Fruit fly (Drosophila melanogaster): ENCODE data around the gene Or67a.

The Or67a gene

DNA sequence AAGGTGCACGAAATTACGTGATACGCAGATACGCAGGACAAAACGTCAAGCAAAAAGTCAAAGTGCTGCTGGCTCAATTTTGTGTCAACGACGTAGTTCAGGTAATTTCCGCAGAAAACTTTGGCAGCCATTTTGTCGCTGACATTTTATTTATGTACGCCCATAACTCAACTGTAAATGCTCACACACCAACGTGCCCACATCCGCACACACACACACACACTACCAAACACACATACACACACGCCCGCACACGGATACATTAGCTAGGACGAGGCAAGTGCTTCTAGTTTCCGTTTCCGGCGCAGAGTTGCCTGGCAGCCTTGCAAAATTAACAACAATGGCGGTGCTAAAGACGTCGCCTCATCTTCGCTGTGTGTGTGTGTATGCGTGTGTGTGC, 3.4 kb upstream of the Or67a start, which contains the start of gene CG33700:
TSS of gene CG33700 (minus strand) at position 101 of the 400 bp plus-strand sequence.
- TF ChIP-seq insv (optimal IDR thresholded peaks at IDR 0.05) (no peak), Sin3A (optimal IDR thresholded peaks at IDR 0.05) (no peak), ttk (optimal IDR thresholded peaks at IDR 0.05) (no peak), psq (optimal IDR thresholded peaks at IDR 0.05) (no peak), Myc (optimal IDR thresholded peaks at IDR 0.05) (no peak), h (optimal IDR thresholded peaks at IDR 0.05) (no peak)

DNA sequence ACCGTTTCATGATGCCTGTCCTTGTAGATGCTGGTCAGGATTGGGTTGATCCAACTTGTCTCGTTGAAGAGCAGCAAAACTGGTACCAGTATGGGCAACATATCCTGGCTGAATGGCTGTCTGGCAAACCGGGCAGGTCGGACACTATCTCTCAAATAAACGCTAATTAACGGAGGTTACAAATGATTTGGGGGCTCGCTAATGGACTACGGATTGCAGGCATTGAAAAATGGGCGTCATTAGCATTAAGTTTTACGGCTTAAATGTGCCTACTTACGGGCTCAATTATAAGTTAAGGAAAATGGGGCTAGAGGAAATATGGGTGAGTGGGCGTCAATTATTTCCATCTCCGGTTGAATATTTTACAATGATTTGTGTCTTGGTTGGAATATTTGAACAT, 15.0 kb downstream of the Or67a start, which contains the start of gene Ir67a:
TSS of gene Ir67a (minus strand) at position 101 of the 400 bp plus-strand sequence.
- no peak for TF ChIP-seq Sin3A (optimal IDR thresholded peaks at IDR 0.05)
- no peak for TF ChIP-seq psq (optimal IDR thresholded peaks at IDR 0.05)
- no peak for TF ChIP-seq Myc (optimal IDR thresholded peaks at IDR 0.05)
- TF ChIP-seq ttk (optimal IDR thresholded peaks at IDR 0.05) = no peak
- TF ChIP-seq insv (optimal IDR thresholded peaks at IDR 0.05) = no peak
- TF ChIP-seq h (optimal IDR thresholded peaks at IDR 0.05) = no peak

DNA sequence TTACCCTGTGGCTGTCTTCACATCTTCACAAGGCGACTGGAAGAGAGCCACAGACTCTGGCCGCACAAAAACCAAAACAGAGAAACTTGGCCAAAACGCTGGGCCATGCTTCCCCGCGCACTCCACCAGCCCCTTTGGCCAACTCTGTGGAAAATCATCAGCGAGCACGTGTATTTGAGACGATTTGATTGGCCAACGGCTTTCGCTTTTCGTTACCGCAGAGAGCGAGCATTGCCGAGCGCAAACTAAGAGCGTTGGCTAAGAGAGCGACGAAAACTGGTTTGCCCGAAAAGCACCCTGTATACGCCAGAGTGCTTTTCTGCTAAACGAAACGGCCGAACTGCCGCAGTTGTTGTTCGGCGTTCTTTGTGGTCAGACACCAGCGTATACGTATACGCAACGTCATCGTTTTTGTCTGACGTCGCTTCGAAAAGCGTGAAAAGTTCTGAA, 18.0 kb downstream of the Or67a start, which contains the start of gene CG42673:
TSS of gene CG42673 (plus strand) at position 346 of the 450 bp plus-strand sequence.
- TF ChIP-seq Sin3A (optimal IDR thresholded peaks at IDR 0.05) (no peak), insv (optimal IDR thresholded peaks at IDR 0.05) (no peak), ttk (optimal IDR thresholded peaks at IDR 0.05) (no peak), h (optimal IDR thresholded peaks at IDR 0.05) (no peak), psq (optimal IDR thresholded peaks at IDR 0.05) (no peak), Myc (optimal IDR thresholded peaks at IDR 0.05) (no peak)

DNA sequence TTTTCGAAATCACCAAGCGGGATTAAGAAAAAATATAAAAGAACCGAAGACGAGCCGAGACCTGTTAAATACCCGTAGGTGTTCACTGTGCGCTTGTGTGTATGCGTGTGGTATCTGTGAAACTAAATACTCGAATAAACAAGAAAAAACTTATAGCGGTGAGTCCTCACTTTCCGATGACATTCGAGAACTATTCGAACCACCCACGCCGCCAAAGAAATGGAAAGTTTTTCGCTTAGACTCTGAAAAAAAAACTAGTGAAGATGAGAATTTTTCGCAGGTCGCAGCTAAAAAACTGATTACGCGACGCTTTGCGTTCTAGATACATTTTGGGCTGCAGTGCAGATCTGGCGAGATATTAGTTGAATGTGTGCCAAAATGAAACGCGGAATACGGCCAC, 19.0 kb downstream of the Or67a start:
- no peak for TF ChIP-seq psq (optimal IDR thresholded peaks at IDR 0.05)
- TF ChIP-seq Myc (optimal IDR thresholded peaks at IDR 0.05) = no peak
- no peak for TF ChIP-seq Sin3A (optimal IDR thresholded peaks at IDR 0.05)
- TF ChIP-seq ttk (optimal IDR thresholded peaks at IDR 0.05) = no peak
- no peak for TF ChIP-seq insv (optimal IDR thresholded peaks at IDR 0.05)
- no peak for TF ChIP-seq h (optimal IDR thresholded peaks at IDR 0.05)

DNA sequence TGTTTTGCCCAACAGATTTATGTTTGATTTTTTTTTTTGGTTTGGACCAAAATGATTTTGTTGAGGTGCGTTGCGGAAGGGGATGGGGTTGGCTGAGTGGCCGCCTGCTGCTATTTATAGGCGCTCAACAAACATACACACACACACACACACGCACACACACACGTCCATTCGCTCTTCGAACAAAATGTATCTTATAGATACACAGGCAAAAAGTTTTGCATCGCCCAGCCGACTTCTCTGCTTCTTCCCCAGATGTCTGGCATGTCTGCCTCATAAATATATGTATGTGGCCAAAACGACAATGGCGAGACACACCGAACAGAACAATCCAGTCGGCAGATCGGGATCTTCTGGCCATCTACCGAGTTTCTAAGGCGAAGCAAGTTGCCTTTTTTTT, 19.9 kb downstream of the Or67a start:
- TF ChIP-seq ttk (optimal IDR thresholded peaks at IDR 0.05) = no peak

DNA sequence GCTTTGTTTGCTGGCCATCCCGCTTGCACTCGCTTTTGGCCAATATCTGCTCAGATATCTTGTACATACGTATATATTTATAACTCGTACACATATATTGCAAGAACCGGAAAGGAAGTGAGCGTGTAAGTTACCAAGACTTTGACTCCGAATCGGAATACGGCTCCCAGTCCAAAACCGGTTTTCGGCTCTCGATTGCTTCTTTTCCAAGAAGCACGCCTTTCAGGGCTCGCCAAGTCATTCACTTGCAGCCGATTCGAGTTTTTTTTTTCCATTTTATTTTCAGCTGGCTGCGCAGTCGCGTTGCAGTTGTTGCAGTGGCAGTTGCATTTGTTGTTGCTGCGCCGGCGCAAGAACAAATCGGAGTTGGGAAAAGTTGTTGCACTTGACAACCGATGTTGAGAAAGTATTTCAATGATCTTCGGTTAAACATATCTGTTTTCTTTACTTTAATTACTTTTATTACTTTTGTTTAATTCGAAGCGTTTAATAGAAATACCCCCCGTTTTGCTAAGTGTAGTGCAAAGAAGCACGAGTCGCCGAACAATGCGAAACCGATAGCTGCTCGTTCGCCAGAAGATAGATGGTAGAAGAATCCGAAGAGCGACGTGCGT, 20.9 kb downstream of the Or67a start:
- no peak for TF ChIP-seq ttk (optimal IDR thresholded peaks at IDR 0.05)
- TF ChIP-seq psq (optimal IDR thresholded peaks at IDR 0.05) = no peak
- TF ChIP-seq insv (optimal IDR thresholded peaks at IDR 0.05) = no peak
- TF ChIP-seq Myc (optimal IDR thresholded peaks at IDR 0.05) = no peak
- no peak for TF ChIP-seq Sin3A (optimal IDR thresholded peaks at IDR 0.05)
- TF ChIP-seq h (optimal IDR thresholded peaks at IDR 0.05) = no peak

DNA sequence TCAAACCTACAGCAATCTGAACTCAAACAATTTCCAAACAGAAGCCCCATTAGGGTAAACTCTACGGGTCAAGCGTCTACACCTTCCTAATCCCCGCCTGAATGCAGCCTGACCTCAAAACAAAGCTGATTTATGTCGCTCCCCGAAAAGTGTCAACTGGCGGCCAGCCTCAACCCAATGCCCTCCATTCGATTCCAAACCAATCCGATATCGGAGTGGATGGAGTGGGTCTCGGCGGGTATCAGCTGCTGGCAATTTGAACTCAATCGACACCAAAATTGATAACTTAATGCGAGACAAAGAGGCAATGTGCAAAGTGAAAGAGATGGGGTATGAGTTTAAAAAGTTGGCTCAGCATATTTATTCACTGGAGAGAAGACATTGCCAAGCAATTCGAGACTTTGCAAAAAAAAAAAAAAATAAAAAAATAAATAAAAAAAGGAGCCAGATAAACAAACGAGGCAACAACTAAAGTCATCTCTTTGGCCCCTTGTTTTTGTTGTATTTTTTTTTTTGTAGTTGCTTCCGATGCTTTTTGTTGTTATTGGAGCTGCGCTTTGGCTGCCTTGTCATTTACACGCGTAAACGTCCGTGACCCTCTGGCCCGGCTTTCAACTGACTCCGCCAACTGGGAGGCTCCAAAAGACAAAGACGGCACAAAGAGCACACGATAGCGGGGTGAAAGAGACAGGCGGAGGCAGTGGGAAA, 22.2 kb downstream of the Or67a start:
- TF ChIP-seq psq (optimal IDR thresholded peaks at IDR 0.05) (no peak), h (optimal IDR thresholded peaks at IDR 0.05) (no peak), Sin3A (optimal IDR thresholded peaks at IDR 0.05) (no peak), ttk (optimal IDR thresholded peaks at IDR 0.05) (no peak), Myc (optimal IDR thresholded peaks at IDR 0.05) (no peak), insv (optimal IDR thresholded peaks at IDR 0.05) (no peak)

DNA sequence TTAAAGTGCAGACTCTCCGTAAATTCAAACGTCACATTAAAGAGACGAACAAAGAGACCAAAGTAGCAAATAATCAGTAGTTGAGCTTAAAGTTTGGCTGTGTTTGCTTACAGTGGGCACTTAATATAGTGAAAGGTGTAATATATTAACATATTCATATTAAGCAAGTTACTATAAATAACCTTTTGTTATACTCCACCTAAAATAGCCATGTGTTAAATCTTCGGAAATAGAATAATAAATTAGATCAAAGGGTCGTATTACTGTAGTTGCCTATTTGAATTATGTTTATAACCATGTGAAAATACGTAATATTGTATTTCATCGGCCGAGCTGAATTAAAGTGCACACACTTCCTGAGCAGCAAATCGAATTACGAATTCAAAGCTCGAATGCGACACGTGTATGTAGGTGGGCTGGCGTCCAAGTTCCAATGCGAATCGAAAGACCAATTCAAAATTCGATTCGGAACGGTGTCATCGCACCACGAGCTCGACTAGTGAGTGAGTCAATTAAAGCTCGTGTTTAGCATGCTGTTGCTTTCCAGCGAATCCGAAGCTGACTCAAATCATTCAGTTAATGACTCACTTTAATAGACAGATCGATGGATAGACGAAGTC, 23.4 kb downstream of the Or67a start:
- TF ChIP-seq h (optimal IDR thresholded peaks at IDR 0.05) (no peak), Sin3A (optimal IDR thresholded peaks at IDR 0.05) (no peak), Myc (optimal IDR thresholded peaks at IDR 0.05) (no peak), ttk (optimal IDR thresholded peaks at IDR 0.05) (no peak), insv (optimal IDR thresholded peaks at IDR 0.05) (no peak), psq (optimal IDR thresholded peaks at IDR 0.05) (no peak)

DNA sequence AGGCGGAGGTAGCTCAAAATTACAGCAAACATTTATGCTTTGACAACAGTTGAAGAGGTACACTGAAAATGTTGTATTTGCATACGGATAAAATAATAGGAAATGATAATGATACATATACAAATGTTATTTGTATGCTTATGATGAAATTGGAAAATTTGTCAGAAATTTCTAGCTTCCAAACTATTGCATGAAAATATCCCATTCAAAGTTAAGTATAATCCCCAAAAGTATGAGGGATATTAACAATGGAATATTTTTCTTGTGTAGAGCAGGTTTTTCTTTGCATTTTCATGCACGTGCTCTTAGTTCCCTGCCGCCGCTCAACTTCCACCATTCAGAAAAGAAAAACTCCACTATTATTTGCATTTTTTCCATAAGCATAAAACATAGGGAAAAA, 26.1 kb downstream of the Or67a start:
- TF ChIP-seq insv (optimal IDR thresholded peaks at IDR 0.05) (no peak), psq (optimal IDR thresholded peaks at IDR 0.05) (no peak), Sin3A (optimal IDR thresholded peaks at IDR 0.05) (no peak), Myc (optimal IDR thresholded peaks at IDR 0.05) (no peak), ttk (optimal IDR thresholded peaks at IDR 0.05) (no peak), h (optimal IDR thresholded peaks at IDR 0.05) (no peak)

DNA sequence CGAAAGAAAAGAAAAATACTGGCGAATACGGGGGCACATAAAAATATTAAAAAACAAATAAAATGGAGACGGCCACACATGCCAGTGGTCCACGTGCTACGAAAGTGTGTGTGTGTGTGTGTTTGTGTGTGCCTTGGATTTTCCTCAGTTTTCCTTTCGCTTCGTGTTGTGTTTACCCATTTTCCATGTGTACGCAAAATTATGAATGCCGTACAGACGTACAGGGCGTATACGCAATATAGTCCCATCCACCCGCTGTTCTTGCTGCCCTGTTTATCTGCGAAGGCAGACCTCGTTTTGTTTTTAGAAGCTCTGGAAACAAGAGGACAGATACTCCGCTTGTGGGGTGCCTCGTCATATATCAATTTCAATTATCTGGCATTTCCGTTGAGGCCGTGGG, 27.8 kb downstream of the Or67a start:
- TF ChIP-seq h (optimal IDR thresholded peaks at IDR 0.05) = no peak
- TF ChIP-seq Myc (optimal IDR thresholded peaks at IDR 0.05) = no peak
- TF ChIP-seq psq (optimal IDR thresholded peaks at IDR 0.05) = no peak
- TF ChIP-seq Sin3A (optimal IDR thresholded peaks at IDR 0.05) = no peak
- TF ChIP-seq insv (optimal IDR thresholded peaks at IDR 0.05) = no peak
- no peak for TF ChIP-seq ttk (optimal IDR thresholded peaks at IDR 0.05)

DNA sequence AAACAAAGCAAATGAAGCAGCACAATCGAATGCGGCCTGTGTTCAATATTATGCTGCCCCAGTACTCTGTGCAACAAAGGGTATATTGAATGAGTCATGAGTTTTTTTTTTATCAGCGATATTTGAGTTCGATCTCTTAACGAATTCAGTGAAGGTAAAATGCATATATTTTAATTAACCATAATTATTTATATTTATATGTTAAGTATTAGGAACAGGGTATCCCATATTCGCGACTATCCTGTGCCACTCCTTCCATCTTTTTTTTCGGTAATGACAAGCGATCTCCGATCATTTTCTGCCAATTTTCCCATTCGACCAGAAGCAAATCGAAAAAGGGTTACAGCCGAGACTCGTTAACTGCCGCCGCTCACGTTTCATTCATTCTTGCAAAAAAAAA, 30.2 kb downstream of the Or67a start:
- TF ChIP-seq psq (optimal IDR thresholded peaks at IDR 0.05) = no peak
- TF ChIP-seq h (optimal IDR thresholded peaks at IDR 0.05) = no peak
- TF ChIP-seq ttk (optimal IDR thresholded peaks at IDR 0.05) = no peak
- no peak for TF ChIP-seq insv (optimal IDR thresholded peaks at IDR 0.05)
- no peak for TF ChIP-seq Myc (optimal IDR thresholded peaks at IDR 0.05)
- TF ChIP-seq Sin3A (optimal IDR thresholded peaks at IDR 0.05) = no peak

DNA sequence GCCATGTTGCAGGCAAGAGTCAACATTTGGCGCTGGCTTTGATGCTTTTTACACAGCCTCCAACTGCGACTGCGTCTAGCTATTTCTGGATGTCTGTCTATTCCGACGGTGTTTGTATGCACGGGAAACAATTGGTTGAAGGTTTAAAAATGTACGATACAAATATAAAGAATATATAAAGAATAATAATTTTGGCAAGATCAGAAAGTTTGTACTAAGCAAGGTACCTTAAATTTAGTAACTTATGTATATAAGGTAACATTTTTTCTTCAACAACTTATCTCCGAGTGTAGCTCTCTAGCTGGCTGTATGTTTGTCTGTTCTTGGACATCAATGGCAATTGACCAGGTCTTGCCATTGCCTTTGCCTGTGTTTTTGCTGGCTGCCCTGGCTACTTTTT, 38.0 kb downstream of the Or67a start:
- TF ChIP-seq h (optimal IDR thresholded peaks at IDR 0.05) = no peak
- TF ChIP-seq Sin3A (optimal IDR thresholded peaks at IDR 0.05) = no peak

Measured in Kc167 (cell line).